Fruit fly (Drosophila melanogaster) whole organism, wandering third instar larva: ENCODE measurements around the gene laf.

Experiments
- Dif ChIP-seq: fragments of 200-275, 200-300 bp; sonication (Bioruptor generic); optimal IDR thresholded peaks from 2 replicates; lab custom pipeline; 2018; ENCODE audit warnings: missing biosample characterization, missing genetic modification characterization; ENCODE audit not compliant: partially characterized antibody
- Hnf4 ChIP-seq: fragments of 200-800 bp; sonication (Bioruptor generic); optimal IDR thresholded peaks from 2 replicates; lab custom pipeline; 2016; ENCODE audit warnings: missing biosample characterization, mild to moderate bottlenecking, missing genetic modification characterization
- Rel ChIP-seq, 2 experiments: fragments of 200-800 bp; sonication (Bioruptor generic) in 1 of 2; optimal IDR thresholded peaks; 2 replicates in 1 of 2; 3 replicates in 1 of 2; lab custom pipeline; 2016 to 2019; ENCODE audit warnings: mild to moderate bottlenecking in 2 of 2, missing biosample characterization in 2 of 2, missing genetic modification characterization in 2 of 2, moderate library complexity in 1 of 2
- br ChIP-seq: fragments of 200-800 bp; sonication (Bioruptor generic); optimal IDR thresholded peaks from 2 replicates; lab custom pipeline; 2016; ENCODE audit warnings: missing biosample characterization, missing genetic modification characterization
- ey ChIP-seq: fragments of 200-800 bp; sonication (Bioruptor generic); optimal IDR thresholded peaks from 2 replicates; lab custom pipeline; 2016; ENCODE audit warnings: missing biosample characterization, missing genetic modification characterization
- psq ChIP-seq: fragments of 200-800 bp; sonication (Bioruptor generic); optimal IDR thresholded peaks from 3 replicates; lab custom pipeline; 2017; ENCODE audit warnings: missing biosample characterization, mild to moderate bottlenecking, missing genetic modification characterization, moderate library complexity
- rgr ChIP-seq: fragments of 200-800 bp; sonication (Bioruptor generic); optimal IDR thresholded peaks from 3 replicates; lab custom pipeline; 2016; ENCODE audit warnings: missing biosample characterization, mild to moderate bottlenecking, missing genetic modification characterization

DNA sequence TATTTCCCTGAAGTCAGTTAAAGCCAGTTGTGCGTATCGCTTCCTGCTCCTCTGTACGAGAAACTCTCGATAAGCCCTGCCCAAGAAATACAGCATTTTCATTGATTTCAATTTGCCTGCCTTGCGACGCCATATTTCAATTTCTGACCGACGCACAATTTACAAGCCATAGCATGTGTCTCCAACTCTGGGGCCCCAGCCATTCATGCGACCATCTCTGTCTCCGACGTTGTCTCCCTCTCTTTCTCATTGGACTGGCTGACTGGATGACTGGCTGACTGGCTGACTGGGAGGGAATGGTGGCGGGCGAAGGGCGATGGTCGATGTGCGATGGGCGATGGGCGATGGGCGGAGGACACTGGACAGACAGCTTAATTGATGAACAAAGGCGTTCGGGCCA, 22.9 kb upstream of the laf start:
- TF ChIP-seq Hnf4 (GFP tag; lab: Kevin White, UChicago), result no peak
- no peak for TF ChIP-seq Rel (GFP tag; optimal IDR thresholded peaks at IDR 0.05; lab: Kevin White, UChicago)
- no peak for TF ChIP-seq Rel (tag; optimal IDR thresholded peaks at IDR 0.05; lab: Kevin White, UChicago)
- TF ChIP-seq psq (GFP tag; lab: Kevin White, UChicago), result no peak
- TF ChIP-seq ey, result no peak
- TF ChIP-seq br (GFP tag; lab: Kevin White, UChicago), result no peak
- TF ChIP-seq Dif, result no peak
- TF ChIP-seq rgr (GFP tag; lab: Kevin White, UChicago), result no peak
